Worm (Caenorhabditis elegans): ENCODE data around the gene epic-1.

DNA sequence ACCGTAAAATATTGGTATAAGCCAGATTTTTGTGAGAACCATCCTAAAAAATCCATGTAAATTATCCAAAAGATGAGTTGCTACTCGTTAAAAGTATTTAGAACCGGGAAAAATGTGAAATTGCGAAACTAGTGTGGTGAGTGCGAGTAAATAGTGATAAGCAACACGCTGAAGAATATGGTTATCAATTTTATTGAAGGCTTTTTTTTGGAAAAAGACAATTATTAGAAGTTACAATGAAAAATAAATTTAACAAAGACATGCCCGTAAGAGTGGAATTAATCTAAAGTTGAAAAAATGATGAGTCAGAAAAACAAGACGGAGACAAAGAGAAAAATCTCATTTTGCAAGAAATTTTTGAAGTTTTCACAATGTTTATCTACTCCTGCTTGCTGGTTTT lies 5.8 kb downstream of the epic-1 start, which contains the start of gene F11E6.6:
- TF ChIP-seq lin-15B (tag; optimal IDR thresholded peaks at IDR 0.05) (no peak), nhr-11 (tag; optimal IDR thresholded peaks at IDR 0.05) (no peak), T26A8.4 (GFP tag; IDR thresholded peaks at IDR 0.05) (no peak), egl-27 (tag; optimal IDR thresholded peaks at IDR 0.05) (no peak), unc-62 (GFP tag; optimal IDR thresholded peaks at IDR 0.05 in 1 of 2) (no peak), unc-62 (tag; optimal IDR thresholded peaks at IDR 0.05) (no peak), unc-39 (tag; optimal IDR thresholded peaks at IDR 0.05) (no peak), ztf-7 (tag; optimal IDR thresholded peaks at IDR 0.05) (no peak), nhr-25 (tag; optimal IDR thresholded peaks at IDR 0.05; ENCODE audit: borderline replicate concordance, insufficient read depth) (no peak), ceh-82 (tag; optimal IDR thresholded peaks at IDR 0.05) (no peak), lin-13 (GFP tag; optimal IDR thresholded peaks at IDR 0.05) (no peak), ZK546.5 (tag; optimal IDR thresholded peaks at IDR 0.05) (no peak), snpc-4 (tag; optimal IDR thresholded peaks at IDR 0.05) (no peak), mdl-1 (tag; optimal IDR thresholded peaks at IDR 0.05) (no peak)

All from whole organism, L4 larva.